Worm (Caenorhabditis elegans): ENCODE results near the gene cyp-33E2.

DNA sequence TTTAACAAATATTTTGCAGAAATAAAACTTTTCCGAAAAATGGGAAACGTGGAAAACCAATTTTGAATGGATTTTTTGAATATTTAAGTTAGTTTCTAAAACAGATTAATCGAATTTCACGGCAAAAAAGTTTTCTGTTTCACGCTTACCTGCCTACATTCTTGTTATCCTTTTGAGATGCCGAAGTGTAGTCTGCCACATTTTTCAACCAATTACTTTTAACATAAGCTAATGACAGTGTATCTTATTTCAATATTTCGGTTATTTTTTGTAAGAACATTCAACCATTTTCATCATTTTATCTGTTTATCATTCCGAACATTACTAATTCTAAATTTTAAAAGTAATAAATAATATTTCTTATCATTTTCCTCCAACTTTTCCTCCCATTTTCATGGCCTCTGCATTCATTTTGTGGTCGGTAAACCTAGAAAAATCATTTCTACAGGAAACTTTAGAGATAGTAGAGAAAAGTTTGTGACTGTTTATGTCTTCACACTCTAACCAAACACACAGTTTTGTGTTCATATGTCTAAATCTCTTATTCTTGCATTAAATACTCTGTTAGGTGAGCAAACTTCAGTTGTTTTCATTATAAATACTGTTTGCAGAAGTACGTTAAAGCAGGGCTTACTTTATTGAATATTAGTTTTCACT is at the start of gene cyp-33E2, which contains the start of gene F42A9.17:
- TF ChIP-seq med-1 (GFP tag; optimal IDR thresholded peaks at IDR 0.05; ENCODE audit: insufficient read depth) (no peak), ref-1 (GFP tag; conservative IDR thresholded peaks at IDR 0.05) (no peak), klf-2 (GFP tag; conservative IDR thresholded peaks at IDR 0.05) (no peak), ztf-29 (GFP tag; IDR thresholded peaks at IDR 0.05) (no peak), tab-1 (GFP tag; IDR thresholded peaks at IDR 0.05) (no peak), T22C8.4 (GFP tag; IDR thresholded peaks at IDR 0.05) (no peak), cog-1 (tag; optimal IDR thresholded peaks at IDR 0.05) (no peak)

Measured in whole organism, midembryonic.